Fruit fly (Drosophila melanogaster): ENCODE measurements around the gene Mtl.
A peak's percentile ranks its signal among the peaks of the same experiment; 100 is the strongest.

Gene Mtl

dm6 chr3R:27662857-27663256 lies 26.6 kb downstream of the Mtl start:
- TF ChIP-seq CG17801 (GFP tag; optimal IDR thresholded peaks at IDR 0.05; ENCODE audit: partially characterized antibody), result no peak

DNA sequence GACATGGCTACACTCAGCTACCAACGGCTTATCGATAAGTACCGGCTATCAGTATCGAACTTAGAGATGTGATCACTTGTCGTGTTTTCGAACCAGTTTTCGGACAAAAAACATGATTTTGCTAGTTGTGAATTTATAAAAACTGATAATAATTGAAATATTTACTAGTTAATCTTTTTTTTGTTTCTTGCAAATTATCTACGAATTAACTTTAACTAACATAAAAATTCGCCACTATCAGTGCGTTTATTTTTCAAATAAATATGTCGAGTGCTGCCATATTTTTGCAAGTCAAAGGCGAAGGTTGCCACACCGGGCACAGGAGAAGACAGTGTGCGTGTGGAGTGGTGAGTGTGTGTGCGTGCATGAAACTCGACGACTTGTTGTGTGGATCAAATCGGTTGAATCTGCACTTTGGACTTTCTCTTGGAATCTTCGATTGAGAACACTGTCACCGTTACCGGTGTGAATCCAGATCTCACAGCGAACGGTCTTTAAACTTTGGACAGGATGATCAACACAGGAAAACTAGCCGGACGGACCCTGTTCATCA lies 41.0 kb downstream of the Mtl start, which contains the start of gene Hsdl2:
Gene Hsdl2, plus strand, starts transcription at position 349 of the 553 bp plus-strand sequence.
- TF ChIP-seq CG17801 (GFP tag; optimal IDR thresholded peaks at IDR 0.05; ENCODE audit: partially characterized antibody), result peak; percentile 72

DNA sequence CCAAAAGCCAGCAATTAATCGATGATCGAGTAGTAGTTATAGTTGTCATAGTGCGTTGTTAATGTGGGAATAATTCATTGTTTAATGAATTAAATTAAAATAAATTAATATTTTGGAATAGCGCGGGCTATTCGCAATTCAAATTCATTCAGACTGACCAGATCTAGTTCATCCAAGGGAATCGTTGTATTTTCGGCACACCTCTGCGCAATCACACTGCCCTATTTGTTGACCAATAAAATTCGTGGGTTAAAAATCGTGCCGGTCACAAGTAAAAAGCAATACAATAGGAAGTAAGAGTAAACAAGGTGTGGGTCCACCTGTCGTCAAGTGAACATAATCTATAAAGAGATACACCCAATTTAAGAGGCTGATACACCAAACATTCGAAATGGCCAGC lies 42.8 kb downstream of the Mtl start, which contains the start of gene CG12883:
Gene CG12883, plus strand, starts transcription at position 273 of the 400 bp plus-strand sequence.
- TF ChIP-seq CG17801 (GFP tag; optimal IDR thresholded peaks at IDR 0.05; ENCODE audit: partially characterized antibody), result no peak

- TF ChIP-seq CG17801 (GFP tag; optimal IDR thresholded peaks at IDR 0.05; ENCODE audit: partially characterized antibody), result no peak
These were observed 43.5 kb downstream of the Mtl start for dm6 chr3R:27679667-27680066.

DNA sequence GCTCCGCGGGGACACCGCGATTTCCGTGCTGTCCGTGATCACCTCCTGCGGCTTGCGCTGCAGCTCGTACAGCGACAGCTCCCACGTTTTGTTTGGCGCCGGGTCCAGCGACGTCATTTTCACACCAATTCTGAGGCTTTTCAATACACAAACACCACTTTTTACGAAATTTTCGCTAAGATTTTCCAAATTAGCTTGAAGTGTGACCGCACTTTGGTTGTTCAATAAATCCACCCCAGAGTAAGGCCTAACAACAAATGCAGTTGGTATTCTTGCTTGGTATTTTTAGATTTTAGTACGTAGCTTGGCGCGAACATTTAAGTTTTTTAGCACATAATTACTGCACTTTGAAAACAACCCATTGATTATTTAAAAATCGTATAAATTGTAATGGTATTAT lies 45.6 kb downstream of the Mtl start, which contains the start of gene Sce:
Gene Sce, minus strand, starts transcription at position 231 of the 400 bp plus-strand sequence.
- TF ChIP-seq CG17801 (GFP tag; optimal IDR thresholded peaks at IDR 0.05; ENCODE audit: partially characterized antibody), result no peak

DNA sequence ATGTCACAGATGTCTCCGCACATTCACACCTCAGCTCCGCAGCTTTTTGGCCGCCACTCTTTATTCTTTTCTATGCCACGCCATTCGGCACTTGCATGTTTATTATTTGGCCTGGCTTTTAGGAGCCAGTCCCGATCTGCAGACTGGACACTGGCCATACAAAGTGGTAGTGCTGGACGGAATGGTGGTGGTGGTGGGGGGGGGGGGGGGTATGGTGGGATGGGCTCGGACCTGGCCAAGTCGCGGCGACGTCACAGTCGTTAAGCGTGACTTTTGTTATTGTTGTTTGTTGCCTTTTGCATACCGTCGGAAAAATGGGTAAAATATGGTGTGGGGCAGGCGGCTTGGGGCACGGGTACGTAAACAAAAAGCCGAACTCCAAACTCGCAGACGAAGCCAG lies 48.9 kb downstream of the Mtl start:
- TF ChIP-seq CG17801 (GFP tag; optimal IDR thresholded peaks at IDR 0.05; ENCODE audit: partially characterized antibody), result no peak

DNA sequence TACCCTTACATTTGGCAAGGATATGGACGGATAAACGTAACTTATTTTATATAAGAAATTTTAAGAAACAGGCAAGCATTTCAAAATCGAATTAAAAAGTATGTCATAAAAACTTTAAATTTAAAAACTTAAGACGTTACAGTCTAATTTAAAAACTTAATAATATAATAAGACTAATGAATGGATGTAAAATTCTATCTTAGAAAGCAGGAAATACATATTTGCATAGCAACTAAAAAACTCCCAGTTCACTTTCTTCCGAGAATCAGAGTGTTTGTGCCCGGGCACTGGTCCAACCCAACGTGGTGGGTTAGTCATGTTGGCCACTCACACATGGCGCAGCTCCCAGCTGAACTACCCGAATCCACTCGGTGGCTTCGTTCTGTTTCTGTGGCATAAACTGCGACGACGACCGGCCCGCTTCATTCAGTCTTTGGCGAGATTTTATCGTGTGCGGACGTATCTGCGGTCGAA lies 49.4 kb downstream of the Mtl start, which contains the start of gene CG12880:
Gene CG12880, plus strand, starts transcription at position 424 of the 474 bp plus-strand sequence.
- TF ChIP-seq CG17801 (GFP tag; optimal IDR thresholded peaks at IDR 0.05; ENCODE audit: partially characterized antibody), result no peak

DNA sequence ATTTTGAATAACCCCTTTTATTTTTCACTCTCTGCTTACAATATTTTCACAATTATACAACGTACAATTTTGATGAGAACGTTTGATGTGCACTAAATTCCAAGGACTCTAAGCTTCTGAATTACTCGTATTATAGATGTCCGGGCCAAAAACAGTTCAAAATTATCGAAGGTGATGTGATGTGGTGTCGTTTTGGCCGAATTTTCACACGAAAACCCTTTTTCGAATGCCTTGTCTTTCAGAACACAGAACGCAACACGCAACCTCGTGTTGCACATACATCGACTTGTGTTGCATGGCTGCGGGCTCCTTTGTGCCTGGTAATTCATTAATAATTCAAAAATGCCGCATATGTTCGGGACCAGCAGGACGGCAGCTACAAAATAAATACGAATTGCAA lies 51.8 kb downstream of the Mtl start, which contains the start of gene CG31055:
Gene CG31055, minus strand, starts transcription at position 101 of the 400 bp plus-strand sequence.
- no peak for TF ChIP-seq CG17801 (GFP tag; optimal IDR thresholded peaks at IDR 0.05; ENCODE audit: partially characterized antibody)

Measured in ovary, adult (tissue).